Worm (Caenorhabditis elegans): ENCODE results near the gene T02G5.14.
"Not testable (repeated sequence)": the region's sequence is repeated elsewhere in the genome, so short reads cannot be mapped to it uniquely, and the experiment has no call there.

DNA sequence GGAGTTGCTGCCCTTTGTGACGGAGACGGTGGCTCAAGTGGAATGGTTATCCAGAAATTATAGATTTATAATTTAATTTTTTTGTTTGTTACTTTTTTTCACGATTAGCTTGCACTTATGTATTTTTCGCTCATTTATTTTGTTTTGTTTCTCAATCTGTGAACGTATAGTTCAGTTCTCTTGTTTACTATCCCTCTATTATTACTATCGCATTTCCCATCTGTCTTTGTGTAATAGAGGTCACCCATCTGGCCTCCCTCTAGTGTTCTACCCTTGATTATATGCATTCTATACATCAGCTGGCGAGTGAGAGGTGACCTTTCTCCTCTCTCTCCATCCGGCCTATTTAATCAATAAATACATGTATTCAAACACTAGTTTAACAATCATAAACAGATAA is at the start of gene T02G5.14, which contains the start of gene T02G5.15:
- TF ChIP-seq ZK546.5 (tag; optimal IDR thresholded peaks at IDR 0.05); pqm-1 (tag; optimal IDR thresholded peaks at IDR 0.05); ceh-28 (tag; optimal IDR thresholded peaks at IDR 0.05); nhr-237 (tag; optimal IDR thresholded peaks at IDR 0.05); ztf-4 (tag; optimal IDR thresholded peaks at IDR 0.05); ama-1 (optimal IDR thresholded peaks at IDR 0.05); mml-1 (tag; optimal IDR thresholded peaks at IDR 0.05); fkh-10 (GFP tag; optimal IDR thresholded peaks at IDR 0.05); pha-4 (tag; optimal IDR thresholded peaks at IDR 0.05); aly-2 (tag; optimal IDR thresholded peaks at IDR 0.05); nhr-12 (tag; optimal IDR thresholded peaks at IDR 0.05); nhr-28 (tag; optimal IDR thresholded peaks at IDR 0.05); ceh-82 (tag; optimal IDR thresholded peaks at IDR 0.05): not testable (repeated sequence)
